Worm (Caenorhabditis elegans) whole organism, midembryonic: Measurements from ENCODE around the gene R05D3.8.

ENCODE experiments used
- T22C8.4 ChIP-seq: fragments of 200-800 bp; sonication (Bioruptor generic); IDR thresholded peaks from 2 replicates; pipeline ENCODE4 v1.3.6; 2022; ENCODE audit warnings: missing genetic modification characterization, missing compliant biosample characterization
- cog-1 ChIP-seq: sonication (generic microtip); optimal IDR thresholded peaks from 2 replicates; lab custom pipeline; 2016; ENCODE audit warnings: missing genetic modification characterization, missing compliant biosample characterization
- flt-1 ChIP-seq: fragments of 200-800 bp; sonication (Bioruptor generic); IDR thresholded peaks from 2 replicates; pipeline ENCODE4 v1.3.6; 2022; ENCODE audit warnings: missing genetic modification characterization, missing compliant biosample characterization
- klf-2 ChIP-seq: fragments of 200-800 bp; sonication (Bioruptor generic); conservative IDR thresholded peaks from 2 replicates; pipeline ENCODE4 v1.3.6; 2022; ENCODE audit warnings: missing genetic modification reagents, missing genetic modification characterization, missing compliant biosample characterization
- med-1 ChIP-seq: sonication (generic microtip); optimal IDR thresholded peaks from 2 replicates; lab custom pipeline; 2017; ENCODE audit warnings: missing genetic modification characterization, mild to moderate bottlenecking, missing compliant biosample characterization, antibody characterized with exemption, missing genetic modification reagents; ENCODE audit not compliant: insufficient read depth
- ref-1 ChIP-seq: fragments of 200-800 bp; sonication (Bioruptor generic); conservative IDR thresholded peaks from 2 replicates; pipeline ENCODE4 v1.3.6; 2022; ENCODE audit warnings: missing genetic modification reagents, missing genetic modification characterization, missing compliant biosample characterization
- tab-1 ChIP-seq: fragments of 200-800 bp; sonication (Bioruptor generic); IDR thresholded peaks from 2 replicates; pipeline ENCODE4 v1.3.6; 2022; ENCODE audit warnings: missing genetic modification characterization, missing compliant biosample characterization
- ztf-23 ChIP-seq: fragments of 200-800 bp; sonication (Bioruptor generic); IDR thresholded peaks from 2 replicates; pipeline ENCODE4 v1.3.6; 2022; ENCODE audit warnings: missing genetic modification reagents, missing genetic modification characterization, missing compliant biosample characterization
- ztf-29 ChIP-seq: fragments of 200-800 bp; sonication (Bioruptor generic); IDR thresholded peaks from 2 replicates; pipeline ENCODE4 v1.3.6; 2022; ENCODE audit warnings: missing genetic modification reagents, missing genetic modification characterization, missing compliant biosample characterization

ce11 chrIII:8307356-8307755 lies 50.8 kb downstream of the R05D3.8 start, which contains the start of the genes F10E9.7 and F10E9.5:
- TF ChIP-seq klf-2 (GFP tag; lab: Robert Waterston, UW) (0 out of 2 replicates have a peak, but pooled peaks have one; percentile 40), flt-1 (GFP tag; lab: Robert Waterston, UW) (peak; percentile 71; the same call in 1 of the 2 replicates), ztf-23 (peak; percentile 73; the same call in 1 of the 2 replicates), tab-1 (GFP tag; lab: Robert Waterston, UW) (no peak), cog-1 (peak; percentile 40), T22C8.4 (no peak), ztf-29 (no peak), med-1 (GFP tag; lab: Kevin White, UChicago) (no peak), ref-1 (GFP tag; lab: Robert Waterston, UW) (no peak)
